Worm (Caenorhabditis elegans): ENCODE data around the gene ndus-8.

Gene ndus-8

DNA sequence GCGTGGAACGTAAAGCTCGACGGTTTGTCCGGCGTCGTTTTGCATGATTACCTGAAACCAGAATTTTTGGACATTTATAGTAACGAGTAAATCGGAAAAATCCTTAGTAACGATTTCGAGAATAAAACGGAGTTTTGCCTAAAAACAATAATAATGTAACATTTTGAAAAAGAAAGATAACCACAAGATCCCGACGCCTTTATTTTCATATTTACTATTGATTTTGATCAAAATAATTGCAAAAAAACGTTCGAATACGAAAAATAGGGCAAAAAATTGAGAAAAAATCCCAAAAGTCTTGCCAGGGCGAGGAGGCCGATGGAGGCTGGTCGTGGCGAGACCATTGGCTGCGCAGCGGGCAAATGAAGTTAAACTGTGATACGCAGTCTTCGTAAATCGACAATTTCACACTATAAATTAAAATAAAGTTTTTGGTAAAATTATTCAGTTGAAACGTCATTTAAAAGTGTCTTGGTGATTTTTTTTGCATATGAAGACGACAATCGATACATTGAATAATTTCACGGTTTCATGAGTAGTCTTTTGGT lies 44.3 kb downstream of the ndus-8 start, which contains the start of gene rps-21 (continued):
- TF ChIP-seq dpl-1 (GFP tag; optimal IDR thresholded peaks at IDR 0.05) (peak; percentile 51), dox-1 (GFP tag; IDR thresholded peaks at IDR 0.05) (peak; percentile 49; the same call in 1 of the 2 replicates), cebp-1 (GFP tag; IDR thresholded peaks at IDR 0.05) (0 out of 2 replicates have a peak, but pooled peaks have one; percentile 10), cebp-1 (tag; optimal IDR thresholded peaks at IDR 0.05) (peak; percentile 42), zfh-2 (GFP tag; conservative IDR thresholded peaks at IDR 0.05) (no peak), lin-54 (GFP tag; optimal IDR thresholded peaks at IDR 0.05) (peak; percentile 67), nfyb-1 (GFP tag; IDR thresholded peaks at IDR 0.05) (peak; percentile 30; the same call in 1 of the 2 replicates), ceh-27 (GFP tag; optimal IDR thresholded peaks at IDR 0.05) (peak; percentile 43), chd-7 (tag; optimal IDR thresholded peaks at IDR 0.05) (no peak), zim-3 (tag; optimal IDR thresholded peaks at IDR 0.05) (no peak), K12H6.12 (tag; optimal IDR thresholded peaks at IDR 0.05) (peak; percentile 21), die-1 (tag; optimal IDR thresholded peaks at IDR 0.05) (no peak), F22D6.2 (tag; optimal IDR thresholded peaks at IDR 0.05) (no peak), rcor-1 (GFP tag; IDR thresholded peaks at IDR 0.05) (no peak), snpc-4 (GFP tag; optimal IDR thresholded peaks at IDR 0.05) (peak; percentile 18), snpc-4 (tag; optimal IDR thresholded peaks at IDR 0.05) (peak; percentile 23 to 56 (median 42)), ztf-3 (GFP tag; optimal IDR thresholded peaks at IDR 0.05) (no peak)

ce11 chrIII:7188300-7189052 lies 45.5 kb downstream of the ndus-8 start, which contains the start of the genes F37C12.21 and F37C12.10:
TSS of gene F37C12.21 (plus strand) at chrIII:7188357.
TSS of gene F37C12.10 (minus strand) at chrIII:7188384.
- TF ChIP-seq ZK185.1 (tag; optimal IDR thresholded peaks at IDR 0.05; ENCODE audit: poor library complexity, severe bottlenecking) = peak; percentile 25
- TF ChIP-seq hsf-1 (GFP tag; IDR thresholded peaks at IDR 0.05) = peak; percentile 48; the same call in 1 of the 2 replicates
- 0 out of 2 replicates have a peak, but pooled peaks have one; percentile 8 for TF ChIP-seq nfyb-1 (GFP tag; IDR thresholded peaks at IDR 0.05)
- no peak for TF ChIP-seq sea-2 (GFP tag; IDR thresholded peaks at IDR 0.05)
- peak in 1 of 2 experiments; percentile 24 for TF ChIP-seq let-607 (tag; optimal IDR thresholded peaks at IDR 0.05)
- TF ChIP-seq B0336.3 (GFP tag; IDR thresholded peaks at IDR 0.05) = peak; percentile 62
- no peak for TF ChIP-seq lsy-27 (tag; optimal IDR thresholded peaks at IDR 0.05; ENCODE audit: borderline replicate concordance, insufficient read depth)
- TF ChIP-seq dpff-1 (tag; optimal IDR thresholded peaks at IDR 0.05) = no peak
- 0 out of 2 replicates have a peak, but pooled peaks have one; percentile 19 for TF ChIP-seq madf-3 (GFP tag; IDR thresholded peaks at IDR 0.05)
- TF ChIP-seq ama-1 (optimal IDR thresholded peaks at IDR 0.05) = no peak
- TF ChIP-seq ama-1 (GFP tag; optimal IDR thresholded peaks at IDR 0.05) = peak in 1 of 2 experiments; percentile 25
- TF ChIP-seq F57C9.4 (tag; optimal IDR thresholded peaks at IDR 0.05) = no peak
- TF ChIP-seq hrde-1 (tag; optimal IDR thresholded peaks at IDR 0.05; ENCODE audit: borderline replicate concordance) = no peak
- no peak for TF ChIP-seq rec-8 (tag; optimal IDR thresholded peaks at IDR 0.05)
- no peak for TF ChIP-seq F22D6.2 (tag; optimal IDR thresholded peaks at IDR 0.05)
- TF ChIP-seq cebp-2 (GFP tag; IDR thresholded peaks at IDR 0.05) = 0 out of 2 replicates have a peak, but pooled peaks have one; percentile 63
- TF ChIP-seq cebp-1 (GFP tag; IDR thresholded peaks at IDR 0.05) = no peak
- peak; percentile 19 for TF ChIP-seq cebp-1 (tag; optimal IDR thresholded peaks at IDR 0.05)
- TF ChIP-seq dox-1 (GFP tag; IDR thresholded peaks at IDR 0.05) = peak; percentile 51
- TF ChIP-seq mes-4 (tag; optimal IDR thresholded peaks at IDR 0.05) = no peak
- peak; percentile 47 for TF ChIP-seq repo-1 (tag; optimal IDR thresholded peaks at IDR 0.05)
- 0 out of 2 replicates have a peak, but pooled peaks have one; percentile 6 for TF ChIP-seq mcd-1 (GFP tag; IDR thresholded peaks at IDR 0.05)
- TF ChIP-seq madf-8 (GFP tag; conservative IDR thresholded peaks at IDR 0.05) = no peak
- no peak for TF ChIP-seq ccch-3 (GFP tag; optimal IDR thresholded peaks at IDR 0.05)
- 0 out of 2 replicates have a peak, but pooled peaks have one; percentile 29 for TF ChIP-seq lin-26 (GFP tag; IDR thresholded peaks at IDR 0.05)
- TF ChIP-seq aptf-3 (GFP tag; IDR thresholded peaks at IDR 0.05) = 0 out of 2 replicates have a peak, but pooled peaks have one; percentile 17
- peak; percentile 15; the same call in 1 of the 2 replicates for TF ChIP-seq hmg-1.2 (GFP tag; IDR thresholded peaks at IDR 0.05)
- 0 out of 2 replicates have a peak, but pooled peaks have one; percentile 22 for TF ChIP-seq ztf-25 (GFP tag; IDR thresholded peaks at IDR 0.05)
- TF ChIP-seq madf-6 (GFP tag; IDR thresholded peaks at IDR 0.05) = peak; percentile 43; the same call in 1 of the 2 replicates
- TF ChIP-seq D2030.7 (GFP tag; IDR thresholded peaks at IDR 0.05) = no peak
- TF ChIP-seq rpc-1 (optimal IDR thresholded peaks at IDR 0.05) = no peak
- TF ChIP-seq rpc-1 (tag; optimal IDR thresholded peaks at IDR 0.05) = no peak
- no peak for TF ChIP-seq B0261.1 (tag; optimal IDR thresholded peaks at IDR 0.05)

All from whole organism, young adult.